Worm (Caenorhabditis elegans) whole organism, young adult: Measurements from ENCODE around the gene C25A8.5.

Experiments used
- F37B4.10 ChIP-seq: fragments of 200-800 bp; sonication (Bioruptor generic); IDR thresholded peaks from 2 replicates; pipeline ENCODE4 v1.3.6; 2022; ENCODE audit warnings: missing genetic modification characterization, missing compliant biosample characterization
- cebp-2 ChIP-seq: fragments of 200-800 bp; sonication (Bioruptor generic); IDR thresholded peaks from 2 replicates; pipeline ENCODE4 v1.3.6; 2022; ENCODE audit warnings: missing genetic modification characterization, missing compliant biosample characterization
- nfya-1 ChIP-seq: sonication (generic microtip); optimal IDR thresholded peaks from 2 replicates; lab custom pipeline; 2017; ENCODE audit warnings: antibody characterized with exemption, missing compliant biosample characterization, missing genetic modification characterization, borderline replicate concordance; ENCODE audit not compliant: insufficient read depth

ce11 chrIV:6959483-6959882, 39.8 kb upstream of the C25A8.5 start:
- no peak for TF ChIP-seq nfya-1 (tag; lab: Kevin White, UChicago)
- no peak for TF ChIP-seq cebp-2 (GFP tag; lab: Robert Waterston, UW)
- TF ChIP-seq F37B4.10 (GFP tag; lab: Robert Waterston, UW): no peak
